Worm (Caenorhabditis elegans) whole organism, L1 larva: ENCODE measurements around the gene C52B9.10.

Source experiments
- elt-2 ChIP-seq: sonication (generic microtip); optimal IDR thresholded peaks from 2 replicates; lab custom pipeline; 2016; ENCODE audit warnings: missing genetic modification characterization, mild to moderate bottlenecking, inconsistent platforms, missing compliant biosample characterization, missing genetic modification reagents
- nhr-28 ChIP-seq: fragments of 150-350 bp; optimal IDR thresholded peaks from 2 replicates; lab custom pipeline; 2014; ENCODE audit warnings: missing biosample characterization, missing genetic modification characterization
- sptf-1 ChIP-seq: fragments of 150-350 bp; optimal IDR thresholded peaks from 2 replicates; lab custom pipeline; 2014; ENCODE audit warnings: missing biosample characterization, missing genetic modification characterization
- unc-62 ChIP-seq: fragments of 150-350 bp; optimal IDR thresholded peaks from 2 replicates; lab custom pipeline; 2014; ENCODE audit warnings: missing biosample characterization, missing genetic modification reagents, missing genetic modification characterization

ce11 chrX:4266178-4266931 is 7.4 kb upstream of the C52B9.10 start:
- TF ChIP-seq nhr-28 (tag; lab: Kevin White, UChicago) (no peak), elt-2 (tag; lab: Kevin White, UChicago) (peak; percentile 26), sptf-1 (tag; lab: Kevin White, UChicago) (no peak), unc-62 (GFP tag; lab: Kevin White, UChicago) (no peak)
